Fruit fly (Drosophila melanogaster): ENCODE results near the gene NijA.

dm6 chr3L:10681814-10682213 is 14.9 kb downstream of the NijA start:
- TF ChIP-seq CG6276 (GFP tag; optimal IDR thresholded peaks at IDR 0.05) (no peak), salr (GFP tag; optimal IDR thresholded peaks at IDR 0.05) (no peak), eg (GFP tag; IDR thresholded peaks at IDR 0.05) (peak; percentile 67; the same call in 2 of the 3 replicates), Eip78C (GFP tag) (peak; percentile 56), spab (GFP tag; optimal IDR thresholded peaks at IDR 0.05) (no peak), Sox14 (GFP tag; optimal IDR thresholded peaks at IDR 0.05) (no peak), CG11762 (GFP tag; optimal IDR thresholded peaks at IDR 0.05; ENCODE audit: insufficient read depth) (no peak), Blimp-1 (GFP tag; optimal IDR thresholded peaks at IDR 0.05) (no peak), acj6 (GFP tag; optimal IDR thresholded peaks at IDR 0.05) (no peak), CG34406 (GFP tag; optimal IDR thresholded peaks at IDR 0.05) (peak; percentile 9), topi (GFP tag; optimal IDR thresholded peaks at IDR 0.05) (no peak), CG16779 (tag; optimal IDR thresholded peaks at IDR 0.05) (peak; percentile 0), Smox (GFP tag; optimal IDR thresholded peaks at IDR 0.05) (no peak), pdm3 (GFP tag; optimal IDR thresholded peaks at IDR 0.05) (no peak)
